Fruit fly (Drosophila melanogaster) whole organism, embryonic: ENCODE measurements around the gene Spec2.

ENCODE experiments used
- Abd-B ChIP-seq: fragments of 200-800 bp; sonication (Bioruptor generic); optimal IDR thresholded peaks from 2 replicates; lab custom pipeline; 2018; ENCODE audit warnings: missing biosample characterization, mild to moderate bottlenecking, missing genetic modification characterization, moderate library complexity
- Antp ChIP-seq: fragments of 200-800 bp; sonication (Bioruptor generic); optimal IDR thresholded peaks from 3 replicates; lab custom pipeline; 2016; ENCODE audit warnings: missing biosample characterization, missing genetic modification characterization
- CG12071 ChIP-seq: fragments of 200-800 bp; sonication (Bioruptor generic); optimal IDR thresholded peaks from 3 replicates; lab custom pipeline; 2018; ENCODE audit warnings: missing biosample characterization, mild to moderate bottlenecking, missing genetic modification characterization
- CG12155 ChIP-seq: fragments of 200-800 bp; sonication (Bioruptor generic); optimal IDR thresholded peaks from 3 replicates; lab custom pipeline; 2016; ENCODE audit warnings: missing biosample characterization, missing genetic modification characterization
- CG12659 ChIP-seq: fragments of 200-800 bp; sonication (Bioruptor generic); optimal IDR thresholded peaks from 3 replicates; lab custom pipeline; 2017; ENCODE audit warnings: mild to moderate bottlenecking, missing biosample characterization, missing genetic modification reagents, missing genetic modification characterization
- CG12769 ChIP-seq: fragments of 200-800 bp; sonication (Bioruptor generic); optimal IDR thresholded peaks from 2 replicates; lab custom pipeline; 2019; ENCODE audit warnings: missing biosample characterization, mild to moderate bottlenecking, missing genetic modification characterization, moderate library complexity
- CG12942 ChIP-seq: fragments of 200-800 bp; sonication (Bioruptor generic); optimal IDR thresholded peaks from 3 replicates; lab custom pipeline; 2016; ENCODE audit warnings: missing biosample characterization, missing genetic modification characterization
- CG14014 ChIP-seq: fragments of 200-800 bp; sonication (Bioruptor generic); IDR thresholded peaks from 2 replicates; pipeline ENCODE4 v1.3.6; 2022; ENCODE audit warnings: missing biosample characterization, missing genetic modification characterization
- CG14860 ChIP-seq: fragments of 200-800 bp; sonication (Bioruptor generic); IDR thresholded peaks from 3 replicates; pipeline ENCODE4 v1.3.6; 2022; ENCODE audit warnings: missing biosample characterization, missing genetic modification characterization; ENCODE audit not compliant: partially characterized antibody
- CG17186 ChIP-seq: fragments of 200-800 bp; sonication (Bioruptor generic); optimal IDR thresholded peaks from 3 replicates; lab custom pipeline; 2017; ENCODE audit warnings: missing biosample characterization, missing genetic modification reagents, missing genetic modification characterization
- CG18262 ChIP-seq: fragments of 200-800 bp; optimal IDR thresholded peaks from 3 replicates; lab custom pipeline; 2019; ENCODE audit warnings: missing biosample characterization, mild to moderate bottlenecking, missing genetic modification characterization, moderate library complexity
- CG2199 ChIP-seq: fragments of 200-800 bp; sonication (Bioruptor generic); IDR thresholded peaks from 3 replicates; pipeline ENCODE4 v1.3.6; 2022; ENCODE audit warnings: missing biosample characterization, missing genetic modification characterization
- CG33213 ChIP-seq: fragments of 200-800 bp; sonication (Bioruptor generic); optimal IDR thresholded peaks from 3 replicates; lab custom pipeline; 2016; ENCODE audit warnings: missing biosample characterization, missing genetic modification characterization
- CG3726 ChIP-seq: fragments of 200-800 bp; sonication (Bioruptor generic); IDR thresholded peaks from 3 replicates; pipeline ENCODE4, ENCODE4 v1.3.6; 2022; ENCODE audit warnings: missing biosample characterization, missing genetic modification characterization
- CG42726 ChIP-seq: fragments of 200-800 bp; sonication (Bioruptor generic); IDR thresholded peaks from 2 replicates; pipeline ENCODE4 v1.3.6; 2022; ENCODE audit warnings: missing biosample characterization, missing genetic modification characterization; ENCODE audit not compliant: partially characterized antibody
- CG5245 ChIP-seq: fragments of 200-800 bp; sonication (Bioruptor generic); optimal IDR thresholded peaks from 3 replicates; lab custom pipeline; 2016; ENCODE audit warnings: missing biosample characterization, missing genetic modification characterization
- CG6254 ChIP-seq: fragments of 200-800 bp; sonication (Bioruptor generic); optimal IDR thresholded peaks from 3 replicates; lab custom pipeline; 2017; ENCODE audit warnings: mild to moderate bottlenecking, missing biosample characterization, missing genetic modification reagents, missing genetic modification characterization
- CG6813 ChIP-seq: fragments of 200-800 bp; sonication (Bioruptor generic); optimal IDR thresholded peaks from 2 replicates; lab custom pipeline; 2017; ENCODE audit warnings: missing biosample characterization, missing genetic modification characterization, mild to moderate bottlenecking, moderate library complexity, missing genetic modification reagents
- CG9797 ChIP-seq: fragments of 200-800 bp; sonication (Bioruptor generic); optimal IDR thresholded peaks from 3 replicates; lab custom pipeline; 2018; ENCODE audit warnings: missing biosample characterization, mild to moderate bottlenecking, missing genetic modification characterization
- Deaf1 ChIP-seq: fragments of 200-800 bp; optimal IDR thresholded peaks from 3 replicates; lab custom pipeline; 2019; ENCODE audit warnings: missing biosample characterization, mild to moderate bottlenecking, missing genetic modification characterization, moderate library complexity
- Ets97D ChIP-seq: fragments of 200-800 bp; sonication (Bioruptor generic); optimal IDR thresholded peaks from 3 replicates; lab custom pipeline; 2016; ENCODE audit warnings: missing biosample characterization, missing genetic modification characterization
- Fer1 ChIP-seq: fragments of 200-800 bp; sonication (Bioruptor generic); optimal IDR thresholded peaks from 2 replicates; lab custom pipeline; 2017; ENCODE audit warnings: missing biosample characterization, mild to moderate bottlenecking, missing genetic modification characterization
- Hsf ChIP-seq: fragments of 200-800 bp; sonication (Bioruptor generic); optimal IDR thresholded peaks from 3 replicates; lab custom pipeline; 2016; ENCODE audit warnings: missing biosample characterization, missing genetic modification characterization
- Pdp1 ChIP-seq, 2 experiments: fragments of 200-800 bp; sonication (Bioruptor generic); optimal IDR thresholded peaks; 3 replicates each; lab custom pipeline; 2016; ENCODE audit warnings: missing biosample characterization in 2 of 2, missing genetic modification characterization in 2 of 2, mild to moderate bottlenecking in 1 of 2, moderate library complexity in 1 of 2
- Stat92E ChIP-seq, 3 experiments: fragments of >200 bp in 2 of 3; fragments of 200-800 bp in 1 of 3; sonication (Bioruptor generic) in 1 of 3; optimal IDR thresholded peaks; 2 replicates each; lab custom pipeline; 2017 to 2019; ENCODE audit warnings: missing biosample characterization in 3 of 3, missing genetic modification characterization in 3 of 3, mild to moderate bottlenecking in 1 of 3, moderate library complexity in 1 of 3
- chm ChIP-seq: fragments of 200-800 bp; sonication (Bioruptor generic); IDR thresholded peaks from 2 replicates; pipeline ENCODE4 v1.3.6; 2022; ENCODE audit warnings: missing biosample characterization, missing genetic modification characterization
- eyg ChIP-seq: fragments of 200-800 bp; sonication (Bioruptor generic); optimal IDR thresholded peaks from 3 replicates; lab custom pipeline; 2016; ENCODE audit warnings: missing biosample characterization, missing genetic modification characterization
- hth ChIP-seq: fragments of >200 bp; optimal IDR thresholded peaks from 2 replicates; lab custom pipeline; 2017; ENCODE audit warnings: inconsistent platforms
- jigr1 ChIP-seq: fragments of 200-800 bp; sonication (Bioruptor generic); IDR thresholded peaks from 3 replicates; pipeline ENCODE4 v1.3.6; 2022; ENCODE audit warnings: missing biosample characterization, missing genetic modification characterization
- kay ChIP-seq: fragments of 200-800 bp; sonication (Bioruptor generic); optimal IDR thresholded peaks from 2 replicates; lab custom pipeline; 2016; ENCODE audit warnings: missing biosample characterization, missing genetic modification characterization
- kni ChIP-seq: fragments of 200-800 bp; sonication (Bioruptor generic); optimal IDR thresholded peaks from 3 replicates; lab custom pipeline; 2017; ENCODE audit warnings: mild to moderate bottlenecking, missing biosample characterization, missing genetic modification reagents, missing genetic modification characterization
- luna ChIP-seq: fragments of 200-800 bp; sonication (Bioruptor generic); optimal IDR thresholded peaks from 2 replicates; lab custom pipeline; 2016; ENCODE audit warnings: missing biosample characterization, missing genetic modification characterization
- mld ChIP-seq: fragments of 200-800 bp; sonication (Bioruptor generic); IDR thresholded peaks from 3 replicates; pipeline ENCODE4 v1.3.6; 2022; ENCODE audit warnings: missing biosample characterization, missing genetic modification characterization; ENCODE audit not compliant: partially characterized antibody
- nom ChIP-seq: fragments of 200-800 bp; sonication (Bioruptor generic); optimal IDR thresholded peaks from 2 replicates; lab custom pipeline; 2017; ENCODE audit warnings: missing biosample characterization, missing genetic modification characterization, mild to moderate bottlenecking, moderate library complexity, missing genetic modification reagents
- rib ChIP-seq: fragments of 200-800 bp; sonication (Bioruptor generic); IDR thresholded peaks from 2 replicates; pipeline ENCODE4 v1.3.6; 2022; ENCODE audit warnings: missing biosample characterization, missing genetic modification characterization
- sens ChIP-seq: fragments of 200-800 bp; sonication (Bioruptor generic); peaks from one replicate; lab custom pipeline; 2016; ENCODE audit warnings: missing biosample characterization, missing genetic modification characterization
- slbo ChIP-seq: fragments of 200-800 bp; sonication (Bioruptor generic); IDR thresholded peaks from 2 replicates; pipeline ENCODE4 v1.3.6; 2022; ENCODE audit warnings: missing biosample characterization, missing genetic modification characterization
- ssp ChIP-seq: fragments of 200-800 bp; sonication (Bioruptor generic); IDR thresholded peaks from 2 replicates; pipeline ENCODE4 v1.3.6; 2022; ENCODE audit warnings: missing biosample characterization, missing genetic modification characterization
- vvl ChIP-seq: fragments of 200-800 bp; sonication (Bioruptor generic); IDR thresholded peaks from 2 replicates; pipeline ENCODE4 v1.3.6; 2022; ENCODE audit warnings: missing biosample characterization, missing genetic modification characterization

Spec2 gene

DNA sequence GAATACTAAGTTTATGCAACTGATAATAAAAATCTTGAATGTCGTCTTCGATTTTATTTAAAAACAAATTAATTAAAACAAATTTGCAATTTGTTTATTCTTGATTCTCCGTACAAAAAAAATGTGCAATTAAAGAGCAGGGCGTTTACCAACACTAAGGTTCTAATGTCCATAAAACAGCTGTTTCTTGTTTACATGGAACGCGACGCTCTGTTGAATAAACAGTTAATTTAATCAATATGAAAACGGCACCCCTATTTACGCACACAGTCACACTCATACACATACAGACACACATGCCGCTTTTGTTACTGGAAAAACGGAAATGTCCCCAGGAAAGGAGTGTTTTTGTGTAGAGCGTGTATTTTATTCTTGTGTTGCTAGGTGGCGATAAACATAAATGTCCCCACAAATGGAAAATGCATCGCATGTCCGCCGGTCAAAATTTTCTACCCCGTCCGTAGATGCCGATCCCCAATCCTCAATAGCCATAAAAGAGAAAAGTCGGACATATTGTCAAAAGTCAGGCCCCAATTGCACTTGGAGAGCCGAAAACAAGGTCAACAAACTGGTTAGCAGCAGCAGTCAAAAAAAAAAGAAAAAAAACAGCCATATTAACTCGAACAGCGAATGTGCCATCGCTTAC lies 817 bp downstream of the Spec2 start (continued):
- TF ChIP-seq CG14014 (GFP tag; lab: Robert Waterston, UW) (no peak), CG6254 (GFP tag; lab: Kevin White, UChicago) (peak; percentile 78), CG6813 (GFP tag; lab: Kevin White, UChicago) (peak; percentile 91), Antp (GFP tag; lab: Kevin White, UChicago) (peak; percentile 56), Abd-B (no peak)

DNA sequence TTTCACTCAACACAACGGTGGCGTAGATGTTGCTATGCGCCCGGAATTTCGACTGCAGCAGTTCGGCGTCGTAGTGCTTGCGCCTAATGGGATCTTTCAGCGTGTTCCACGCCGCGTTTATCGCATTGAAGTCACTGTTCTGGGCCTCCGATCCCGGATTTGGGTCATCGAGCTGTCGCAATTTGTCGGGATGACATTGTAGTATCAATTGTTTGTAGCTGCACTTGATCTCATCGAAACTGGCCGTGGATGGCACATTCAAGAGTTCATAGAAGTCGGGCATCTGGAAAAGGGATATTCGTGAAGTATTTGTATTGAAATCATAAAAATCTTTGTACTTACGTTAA lies 1.5 kb downstream of the Spec2 start:
- TF ChIP-seq rib (GFP tag; lab: Robert Waterston, UW) (0 out of 2 replicates have a peak, but pooled peaks have one; percentile 41), Hsf (GFP tag; lab: Kevin White, UChicago) (no peak), CG42726 (GFP tag; lab: Robert Waterston, UW) (0 out of 2 replicates have a peak, but pooled peaks have one; percentile 0), CG12942 (GFP tag; lab: Kevin White, UChicago) (no peak), CG2199 (GFP tag; lab: Robert Waterston, UW) (0 out of 3 replicates have a peak, but pooled peaks have one; percentile 32)
- TF ChIP-seq, all 482 proteins: peak for 3

DNA sequence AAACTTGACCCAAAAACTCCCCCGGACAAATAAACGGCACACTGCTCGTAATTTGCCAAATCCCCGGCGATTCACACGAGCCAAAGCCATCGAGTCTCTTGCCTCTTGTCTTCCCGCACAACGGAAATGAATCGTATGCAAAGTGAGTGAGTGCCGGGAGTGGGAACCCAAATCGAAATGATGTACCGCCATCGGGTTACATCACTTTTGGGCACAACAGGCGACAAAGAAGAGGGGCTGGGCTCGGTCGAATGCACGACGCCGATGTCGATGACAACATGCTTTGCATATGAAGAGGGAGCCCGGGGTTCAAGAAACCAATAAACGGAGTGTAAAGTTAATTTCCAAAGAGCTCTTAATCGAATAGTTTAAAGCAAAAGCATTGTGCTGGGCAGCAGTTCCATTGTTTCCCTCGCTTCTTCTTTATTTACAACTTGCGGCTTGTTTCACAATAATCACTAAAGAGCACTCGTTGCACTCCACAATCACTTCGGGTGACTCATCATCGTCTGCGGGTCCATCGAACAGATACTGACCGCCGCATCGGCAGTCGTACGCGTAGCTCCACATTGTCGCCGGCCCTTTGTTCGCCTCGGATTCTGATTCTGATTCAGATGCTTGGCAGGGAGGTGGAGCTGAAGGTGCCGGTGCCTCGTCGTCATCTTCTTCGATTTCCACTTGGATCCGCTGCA lies 2.1 kb downstream of the Spec2 start:
- no peak for TF ChIP-seq CG33213
- TF ChIP-seq CG14860 (GFP tag; lab: Robert Waterston, UW), result 0 out of 3 replicates have a peak, but pooled peaks have one; percentile 19
- no peak for TF ChIP-seq CG12659 (GFP tag; lab: Kevin White, UChicago)
- 0 out of 2 replicates have a peak, but pooled peaks have one; percentile 9 for TF ChIP-seq chm
- TF ChIP-seq vvl, result peak; percentile 70; the same call in 1 of the 2 replicates
- peak; percentile 24 for TF ChIP-seq Deaf1
- TF ChIP-seq kni, result peak; percentile 43
- no peak for TF ChIP-seq slbo (GFP tag; lab: Robert Waterston, UW)
- TF ChIP-seq CG18262, result no peak
- TF ChIP-seq CG3726 (GFP tag; lab: Robert Waterston, UW), result 0 out of 3 replicates have a peak, but pooled peaks have one; percentile 19
- TF ChIP-seq sens (GFP tag; lab: Kevin White, UChicago), result peak; percentile 23
- peak in 1 of 2 experiments; percentile 69 for TF ChIP-seq Pdp1 (GFP tag; optimal IDR thresholded peaks at IDR 0.05; lab: Kevin White, UChicago)
- TF ChIP-seq jigr1 (GFP tag; lab: Robert Waterston, UW), result no peak
- no peak for TF ChIP-seq luna (GFP tag; lab: Kevin White, UChicago)
- peak; percentile 41 for TF ChIP-seq CG12769 (tag; lab: Kevin White, UChicago)
- no peak for TF ChIP-seq CG12155 (GFP tag; lab: Kevin White, UChicago)
- TF ChIP-seq Stat92E (GFP tag; optimal IDR thresholded peaks at IDR 0.05; lab: Kevin White, UChicago), result no peak
- peak; percentile 95 for TF ChIP-seq nom
- no peak for TF ChIP-seq Ets97D (GFP tag; lab: Kevin White, UChicago)
- no peak for TF ChIP-seq eyg (GFP tag; lab: Kevin White, UChicago)
- TF ChIP-seq CG9797, result no peak
- 0 out of 2 replicates have a peak, but pooled peaks have one; percentile 19 for TF ChIP-seq CG42726 (GFP tag; lab: Robert Waterston, UW)
- TF ChIP-seq kay (GFP tag; lab: Kevin White, UChicago), result peak; percentile 8
- TF ChIP-seq CG17186 (GFP tag; lab: Kevin White, UChicago), result no peak
- no peak for TF ChIP-seq Fer1
- 0 out of 3 replicates have a peak, but pooled peaks have one; percentile 17 for TF ChIP-seq mld
- no peak for TF ChIP-seq hth (lab: Kevin White, UChicago)
- TF ChIP-seq ssp (GFP tag; lab: Robert Waterston, UW), result 0 out of 2 replicates have a peak, but pooled peaks have one; percentile 11
- TF ChIP-seq CG6254 (GFP tag; lab: Kevin White, UChicago), result no peak
- no peak for TF ChIP-seq CG12071
- no peak for TF ChIP-seq CG5245 (GFP tag; lab: Kevin White, UChicago)
- TF ChIP-seq, all 482 proteins: peak for 14
